Worm (Caenorhabditis elegans): Measurements from ENCODE around the gene EGAP1.1.

The EGAP1.1 gene

DNA sequence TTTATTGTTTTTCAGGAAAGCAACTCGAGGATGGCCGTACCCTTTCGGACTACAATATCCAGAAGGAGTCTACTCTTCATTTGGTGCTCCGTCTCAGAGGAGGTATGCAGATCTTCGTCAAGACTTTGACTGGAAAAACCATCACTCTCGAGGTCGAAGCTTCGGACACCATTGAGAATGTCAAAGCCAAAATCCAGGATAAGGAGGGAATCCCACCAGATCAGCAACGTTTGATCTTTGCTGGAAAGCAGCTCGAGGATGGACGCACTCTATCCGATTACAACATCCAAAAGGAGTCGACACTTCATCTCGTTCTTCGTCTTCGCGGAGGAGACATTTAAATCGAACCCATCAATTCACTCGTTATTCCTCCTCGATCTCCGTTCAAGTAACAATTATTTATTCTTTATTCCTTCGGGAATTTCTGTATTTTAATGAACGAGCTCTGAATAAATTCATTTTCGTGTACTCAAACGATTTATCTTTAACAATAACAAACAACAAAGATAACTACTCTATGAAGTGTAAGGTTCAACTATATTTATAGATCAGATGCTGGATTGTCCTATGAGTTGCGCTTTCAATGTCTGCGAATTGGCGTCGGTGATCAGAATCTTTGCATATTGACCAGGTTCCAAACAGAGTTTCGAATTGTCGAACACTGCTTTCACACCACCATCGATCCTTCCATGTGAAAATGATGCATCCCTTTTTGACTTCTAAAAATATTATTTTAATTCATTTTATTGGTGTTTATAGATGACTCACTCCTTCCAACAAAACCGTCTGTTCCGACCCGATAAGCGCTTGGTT, 6.6 kb upstream of the EGAP1.1 start (continued):
- TF ChIP-seq Y79H2A.3 (GFP tag; conservative IDR thresholded peaks at IDR 0.05) (peak; percentile 92; the same call in 1 of the 2 replicates), F52B5.7 (tag; optimal IDR thresholded peaks at IDR 0.05) (peak; percentile 62), F57A8.1 (GFP tag; optimal IDR thresholded peaks at IDR 0.05) (no peak), ztf-26 (tag; optimal IDR thresholded peaks at IDR 0.05) (peak; percentile 21), ztf-3 (GFP tag; optimal IDR thresholded peaks at IDR 0.05) (peak; percentile 21), B0035.1 (tag; optimal IDR thresholded peaks at IDR 0.05) (peak; percentile 85), mel-28 (tag; optimal IDR thresholded peaks at IDR 0.05; ENCODE audit: borderline replicate concordance) (peak; percentile 69), dpl-1 (GFP tag; optimal IDR thresholded peaks at IDR 0.05) (no peak), ceh-40 (GFP tag; IDR thresholded peaks at IDR 0.05) (no peak), attf-3 (GFP tag; conservative IDR thresholded peaks at IDR 0.05) (peak; percentile 40; the same call in 1 of the 2 replicates), F37B4.10 (GFP tag; IDR thresholded peaks at IDR 0.05) (no peak), cebp-2 (GFP tag; IDR thresholded peaks at IDR 0.05) (peak; percentile 88), nfya-2 (GFP tag; IDR thresholded peaks at IDR 0.05) (0 out of 2 replicates have a peak, but pooled peaks have one; percentile 2), sea-2 (GFP tag; IDR thresholded peaks at IDR 0.05) (no peak), F55B11.4 (tag; optimal IDR thresholded peaks at IDR 0.05; ENCODE audit: borderline replicate concordance, insufficient read depth) (no peak), snpc-1.1 (tag; optimal IDR thresholded peaks at IDR 0.05; ENCODE audit: insufficient read depth) (peak; percentile 73), repo-1 (tag; optimal IDR thresholded peaks at IDR 0.05) (peak; percentile 96), dpff-1 (tag; optimal IDR thresholded peaks at IDR 0.05) (no peak), hsf-1 (GFP tag; IDR thresholded peaks at IDR 0.05) (peak; percentile 77), ceh-91 (GFP tag; IDR thresholded peaks at IDR 0.05) (no peak), C06A6.2 (GFP tag; conservative IDR thresholded peaks at IDR 0.05) (peak; percentile 50; the same call in 1 of the 2 replicates), Y56A3A.18 (GFP tag; IDR thresholded peaks at IDR 0.05) (peak; percentile 81), D2030.7 (GFP tag; IDR thresholded peaks at IDR 0.05) (0 out of 2 replicates have a peak, but pooled peaks have one; percentile 14), F22D6.2 (tag; optimal IDR thresholded peaks at IDR 0.05) (peak; percentile 47), ztf-28 (GFP tag; IDR thresholded peaks at IDR 0.05) (no peak), rcor-1 (GFP tag; IDR thresholded peaks at IDR 0.05) (peak; percentile 73), egl-18 (GFP tag; IDR thresholded peaks at IDR 0.05) (no peak), F23B12.7 (tag; optimal IDR thresholded peaks at IDR 0.05; ENCODE audit: insufficient read depth) (peak; percentile 26), ets-4 (GFP tag; optimal IDR thresholded peaks at IDR 0.05) (peak; percentile 5), nfya-1 (tag; optimal IDR thresholded peaks at IDR 0.05; ENCODE audit: borderline replicate concordance, insufficient read depth) (no peak), akir-1 (GFP tag; optimal IDR thresholded peaks at IDR 0.05) (no peak), tbx-9 (tag; optimal IDR thresholded peaks at IDR 0.05; ENCODE audit: borderline replicate concordance) (no peak), ztf-22 (GFP tag; optimal IDR thresholded peaks at IDR 0.05) (no peak), tbp1 (GFP tag; optimal IDR thresholded peaks at IDR 0.05) (peak; percentile 62), F33H1.4 (GFP tag; IDR thresholded peaks at IDR 0.05) (peak; percentile 30; the same call in 1 of the 2 replicates), lir-1 (GFP tag; conservative IDR thresholded peaks at IDR 0.05) (no peak), tlf-1 (GFP tag; optimal IDR thresholded peaks at IDR 0.05) (peak; percentile 84), B0261.1 (tag; optimal IDR thresholded peaks at IDR 0.05) (no peak), bed-2 (GFP tag; IDR thresholded peaks at IDR 0.05) (0 out of 2 replicates have a peak, but pooled peaks have one; percentile 9), Y53F4B.3 (GFP tag; IDR thresholded peaks at IDR 0.05) (peak; percentile 33; the same call in 1 of the 2 replicates), snpc-1.3 (tag; optimal IDR thresholded peaks at IDR 0.05; ENCODE audit: insufficient read depth) (no peak), K11D2.4 (GFP tag; IDR thresholded peaks at IDR 0.05) (peak; percentile 67; the same call in 1 of the 2 replicates), lsy-27 (tag; optimal IDR thresholded peaks at IDR 0.05; ENCODE audit: borderline replicate concordance, insufficient read depth) (no peak), sptf-2 (GFP tag; optimal IDR thresholded peaks at IDR 0.05) (no peak), nhr-27 (tag; optimal IDR thresholded peaks at IDR 0.05) (no peak)
